Worm (Caenorhabditis elegans): ENCODE results near the gene tftc-5.

- no peak for TF ChIP-seq sea-1 (GFP tag; conservative IDR thresholded peaks at IDR 0.05)
- no peak for TF ChIP-seq flt-1 (GFP tag; IDR thresholded peaks at IDR 0.05)
- no peak for TF ChIP-seq ceh-36 (tag; optimal IDR thresholded peaks at IDR 0.05)
- no peak for TF ChIP-seq tra-4 (tag; optimal IDR thresholded peaks at IDR 0.05)
- no peak for TF ChIP-seq aly-1 (tag; optimal IDR thresholded peaks at IDR 0.05)
Observed at ce11 chrIII:3991362-3991761, 30.6 kb upstream of the tftc-5 start.

Data from whole organism, early embryonic.